Fruit fly (Drosophila melanogaster): ENCODE data around the gene Spp.

Spp gene

DNA sequence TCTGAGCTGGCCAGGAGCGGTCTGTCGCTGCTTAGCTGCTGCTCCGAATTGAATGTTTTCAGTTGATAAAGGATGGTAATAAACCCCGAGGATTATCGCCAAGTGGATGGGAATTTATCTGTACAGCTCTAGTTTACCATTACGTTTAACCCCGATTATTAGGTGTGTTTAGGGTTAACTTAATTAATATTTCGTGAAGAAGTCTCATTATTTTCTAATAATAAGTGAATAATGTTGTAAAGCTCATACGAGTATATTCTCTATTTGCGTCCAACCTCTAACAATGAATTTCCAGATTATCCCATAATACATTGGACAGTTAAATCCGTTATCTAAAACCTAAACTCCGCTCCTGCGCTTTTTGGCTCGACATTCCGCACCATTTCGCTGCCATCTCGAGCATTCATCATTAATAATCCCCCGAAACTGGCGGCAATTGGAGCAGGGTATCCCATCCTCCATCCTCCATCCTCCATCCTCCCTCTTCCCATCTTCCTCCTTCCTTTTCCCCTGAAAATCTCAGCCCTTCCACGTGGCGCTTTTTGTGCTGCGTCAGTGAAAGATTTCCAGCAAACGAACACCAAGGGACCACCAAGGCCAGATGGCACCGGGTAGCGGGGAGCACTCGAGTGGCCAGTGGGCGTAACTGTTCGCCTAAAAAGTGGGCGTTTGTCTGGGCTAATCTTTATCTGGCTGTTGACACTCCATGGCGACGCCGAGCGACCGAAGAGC, 18.1 kb downstream of the Spp start (continued):
- TF ChIP-seq CG4318 (GFP tag; optimal IDR thresholded peaks at IDR 0.05) (no peak), CG32006 (GFP tag; optimal IDR thresholded peaks at IDR 0.05) (no peak), CG10669 (GFP tag; optimal IDR thresholded peaks at IDR 0.05) (peak; percentile 15)

DNA sequence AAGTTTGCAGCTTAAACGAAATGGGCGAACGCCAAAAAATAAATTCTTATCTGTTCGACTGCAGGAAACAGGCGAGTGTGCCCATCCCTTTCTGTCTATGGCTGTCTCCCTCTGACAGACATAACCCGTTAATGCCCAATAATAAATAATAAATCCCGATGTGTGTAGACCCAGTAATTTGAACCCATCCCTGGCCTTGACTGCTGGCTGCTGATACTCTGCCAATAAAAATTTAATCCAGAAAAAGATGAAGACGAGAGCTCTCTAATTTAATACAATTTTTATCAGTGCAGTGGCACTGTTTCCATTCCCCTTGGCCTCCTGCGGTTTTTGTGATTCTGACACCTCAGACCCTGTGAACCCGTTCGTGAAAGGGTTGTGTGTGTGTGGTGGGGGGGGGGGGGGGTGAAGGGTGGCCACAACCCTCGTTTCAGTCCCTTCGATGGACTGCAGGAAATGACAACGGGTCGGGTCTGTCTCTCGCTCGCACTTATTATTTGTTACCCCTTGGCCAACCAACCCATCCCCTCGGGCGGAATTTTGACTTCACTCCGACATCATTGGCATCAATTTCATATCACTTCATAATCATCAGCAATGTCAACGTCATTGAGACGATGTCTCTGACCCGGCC, 18.8 kb downstream of the Spp start:
- no peak for TF ChIP-seq Blimp-1 (GFP tag; optimal IDR thresholded peaks at IDR 0.05)
- TF ChIP-seq CG11762 (GFP tag; optimal IDR thresholded peaks at IDR 0.05; ENCODE audit: insufficient read depth) = no peak
- no peak for TF ChIP-seq CG3919 (GFP tag; optimal IDR thresholded peaks at IDR 0.05)
- TF ChIP-seq dsx (GFP tag; optimal IDR thresholded peaks at IDR 0.05; ENCODE audit: poor library complexity, severe bottlenecking) = no peak

DNA sequence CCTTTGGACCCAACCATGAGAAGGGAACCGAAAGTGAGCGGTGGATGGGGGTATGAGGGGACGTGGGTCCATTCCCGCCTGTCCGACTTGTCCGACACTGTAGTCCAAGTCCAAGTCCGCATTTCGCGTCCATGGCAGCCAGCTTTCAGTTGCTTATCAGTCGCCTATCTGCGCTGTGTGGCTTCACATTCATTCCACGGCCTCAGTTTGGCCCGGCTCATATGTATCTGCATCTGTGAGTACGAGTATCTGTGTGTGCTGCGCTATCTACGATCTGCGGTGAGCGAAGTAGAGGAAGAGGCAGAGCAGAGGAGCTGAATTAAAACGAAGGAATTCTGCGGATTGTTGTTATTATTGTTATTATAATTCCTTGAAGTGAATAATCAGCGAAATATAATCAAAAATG, 19.9 kb downstream of the Spp start:
- TF ChIP-seq Hr38 (GFP tag; optimal IDR thresholded peaks at IDR 0.05) (no peak), CG6854 (GFP tag; optimal IDR thresholded peaks at IDR 0.05) (peak; percentile 46), fd59A (GFP tag; optimal IDR thresholded peaks at IDR 0.05) (no peak), ss (GFP tag; optimal IDR thresholded peaks at IDR 0.05) (peak; percentile 79 to 82), dsx (GFP tag; optimal IDR thresholded peaks at IDR 0.05; ENCODE audit: poor library complexity, severe bottlenecking) (peak; percentile 52), CG6276 (GFP tag; optimal IDR thresholded peaks at IDR 0.05) (peak; percentile 70), lz (GFP tag; optimal IDR thresholded peaks at IDR 0.05) (no peak), topi (GFP tag; optimal IDR thresholded peaks at IDR 0.05) (no peak), Ets21C (GFP tag; optimal IDR thresholded peaks at IDR 0.05) (no peak), net (GFP tag; optimal IDR thresholded peaks at IDR 0.05) (peak; percentile 8), fkh (GFP tag; optimal IDR thresholded peaks at IDR 0.05) (no peak), CG7368 (GFP tag; optimal IDR thresholded peaks at IDR 0.05) (peak; percentile 4), CG10631 (GFP tag; optimal IDR thresholded peaks at IDR 0.05) (no peak), eg (GFP tag; IDR thresholded peaks at IDR 0.05) (0 out of 3 replicates have a peak, but pooled peaks have one; percentile 51), Eip93F (GFP tag; optimal IDR thresholded peaks at IDR 0.05) (no peak), Hr39 (GFP tag; optimal IDR thresholded peaks at IDR 0.05) (no peak), Eip75B (GFP tag; optimal IDR thresholded peaks at IDR 0.05) (no peak), Gug (GFP tag; IDR thresholded peaks at IDR 0.05) (0 out of 2 replicates have a peak, but pooled peaks have one; percentile 24), CG8119 (GFP tag; IDR thresholded peaks at IDR 0.05) (peak; percentile 43; the same call in 2 of the 3 replicates), acj6 (GFP tag; optimal IDR thresholded peaks at IDR 0.05) (no peak), CG31627 (GFP tag; optimal IDR thresholded peaks at IDR 0.05) (no peak), esn (GFP tag; optimal IDR thresholded peaks at IDR 0.05) (no peak), dac (GFP tag; optimal IDR thresholded peaks at IDR 0.05) (no peak), CG11902 (GFP tag; optimal IDR thresholded peaks at IDR 0.05) (no peak), achi (GFP tag; optimal IDR thresholded peaks at IDR 0.05) (no peak), CG10669 (GFP tag; optimal IDR thresholded peaks at IDR 0.05) (peak; percentile 35), CG11762 (GFP tag; optimal IDR thresholded peaks at IDR 0.05; ENCODE audit: insufficient read depth) (no peak), Sox15 (GFP tag; optimal IDR thresholded peaks at IDR 0.05) (no peak), CG8632 (GFP tag; optimal IDR thresholded peaks at IDR 0.05) (no peak), CG6163 (GFP tag; IDR thresholded peaks at IDR 0.05) (peak; percentile 49; the same call in 2 of the 3 replicates), Ets96B (tag; optimal IDR thresholded peaks at IDR 0.05) (peak; percentile 13), CG6792 (GFP tag; optimal IDR thresholded peaks at IDR 0.05) (no peak), vri (GFP tag; optimal IDR thresholded peaks at IDR 0.05) (no peak), Met (GFP tag; optimal IDR thresholded peaks at IDR 0.05) (no peak), Eip78C (GFP tag) (peak; percentile 66), CG4318 (GFP tag; optimal IDR thresholded peaks at IDR 0.05) (no peak), salr (GFP tag; optimal IDR thresholded peaks at IDR 0.05) (peak in 1 of 2 experiments; percentile 29), CG9139 (GFP tag; optimal IDR thresholded peaks at IDR 0.05) (peak; percentile 69), CG1621 (tag; optimal IDR thresholded peaks at IDR 0.05) (peak; percentile 69), Smox (GFP tag; optimal IDR thresholded peaks at IDR 0.05) (no peak), spab (GFP tag; optimal IDR thresholded peaks at IDR 0.05) (peak; percentile 55), Sox102F (GFP tag; optimal IDR thresholded peaks at IDR 0.05) (no peak)

Measured in whole organism, prepupa.